Fruit fly (Drosophila melanogaster): ENCODE measurements around the gene tey.

Gene tey

DNA sequence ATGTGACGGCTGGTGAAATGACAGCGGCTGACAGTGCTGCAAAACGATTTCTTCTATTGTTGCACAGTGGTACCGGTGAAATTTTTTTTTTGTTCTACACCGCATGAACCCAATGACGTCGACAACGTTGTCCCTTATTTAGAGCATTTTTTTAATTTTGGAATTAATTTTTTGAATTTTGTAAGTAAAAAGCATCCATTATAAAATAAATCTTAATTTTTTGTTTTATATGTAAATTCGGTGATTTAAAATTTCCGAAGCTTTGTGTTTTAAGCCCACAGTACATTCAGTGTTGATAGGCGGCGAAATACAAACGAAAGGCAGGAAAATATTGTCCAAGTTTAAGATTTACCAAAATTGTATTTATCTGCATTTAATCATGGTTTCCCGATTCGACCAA lies 51.7 kb downstream of the tey start, which contains the start of the genes Lon and PIG-F (continued):
- TF ChIP-seq gsb (GFP tag; IDR thresholded peaks at IDR 0.05) (peak; percentile 96), Bdp1 (GFP tag; optimal IDR thresholded peaks at IDR 0.05) (peak; percentile 93), dm (GFP tag; optimal IDR thresholded peaks at IDR 0.05) (peak; percentile 94), pum (GFP tag; optimal IDR thresholded peaks at IDR 0.05) (peak; percentile 99), pita (GFP tag; optimal IDR thresholded peaks at IDR 0.05) (no peak), CG8765 (GFP tag; IDR thresholded peaks at IDR 0.05) (peak; percentile 98), Bteb2 (GFP tag; optimal IDR thresholded peaks at IDR 0.05) (peak; percentile 97), her (GFP tag; optimal IDR thresholded peaks at IDR 0.05) (peak; percentile 93), CG34224 (GFP tag; IDR thresholded peaks at IDR 0.05; ENCODE audit: partially characterized antibody) (peak; percentile 60; the same call in 2 of the 3 replicates), vfl (GFP tag; optimal IDR thresholded peaks at IDR 0.05) (peak; percentile 99), tin (GFP tag; optimal IDR thresholded peaks at IDR 0.05) (peak; percentile 100), CG17802 (tag; optimal IDR thresholded peaks at IDR 0.05) (peak; percentile 91), Deaf1 (tag; optimal IDR thresholded peaks at IDR 0.05) (peak; percentile 88), Sox100B (GFP tag; optimal IDR thresholded peaks at IDR 0.05) (peak; percentile 100), CG18764 (GFP tag; optimal IDR thresholded peaks at IDR 0.05) (peak; percentile 98), Neu2 (GFP tag; optimal IDR thresholded peaks at IDR 0.05; ENCODE audit: borderline replicate concordance) (peak; percentile 94), CG31388 (GFP tag; optimal IDR thresholded peaks at IDR 0.05) (peak; percentile 98), tx (GFP tag; optimal IDR thresholded peaks at IDR 0.05) (peak; percentile 98), al (GFP tag; IDR thresholded peaks at IDR 0.05) (peak; percentile 98), sug (tag; optimal IDR thresholded peaks at IDR 0.05) (peak; percentile 99), fd102C (GFP tag; optimal IDR thresholded peaks at IDR 0.05) (peak; percentile 94), Xbp1 (GFP tag; optimal IDR thresholded peaks at IDR 0.05) (peak; percentile 99), trem (tag; optimal IDR thresholded peaks at IDR 0.05) (peak; percentile 97), CG32532 (GFP tag; IDR thresholded peaks at IDR 0.05) (peak; percentile 99), CG15073 (GFP tag; optimal IDR thresholded peaks at IDR 0.05) (peak; percentile 91), rib (GFP tag; IDR thresholded peaks at IDR 0.05) (peak; percentile 97), stc (GFP tag; IDR thresholded peaks at IDR 0.05) (peak; percentile 98), CG11456 (GFP tag; IDR thresholded peaks at IDR 0.05) (peak; percentile 97), CG33213 (GFP tag; optimal IDR thresholded peaks at IDR 0.05) (peak; percentile 95), Fer1 (GFP tag; optimal IDR thresholded peaks at IDR 0.05) (peak; percentile 99), ham (GFP tag; IDR thresholded peaks at IDR 0.05) (peak; percentile 93), CG30020 (tag; optimal IDR thresholded peaks at IDR 0.05) (peak; percentile 93), CG12104 (GFP tag; optimal IDR thresholded peaks at IDR 0.05) (peak; percentile 99), CG4730 (GFP tag; IDR thresholded peaks at IDR 0.05) (peak; percentile 97), p53 (GFP tag; optimal IDR thresholded peaks at IDR 0.05) (peak; percentile 93), Chrac-16 (GFP tag; optimal IDR thresholded peaks at IDR 0.05) (peak; percentile 100), cas (GFP tag; IDR thresholded peaks at IDR 0.05) (peak; percentile 96), bbx (GFP tag; IDR thresholded peaks at IDR 0.05; ENCODE audit: partially characterized antibody) (0 out of 2 replicates have a peak, but pooled peaks have one; percentile 16), pzg (GFP tag; optimal IDR thresholded peaks at IDR 0.05) (peak; percentile 41), trh (GFP tag; optimal IDR thresholded peaks at IDR 0.05) (peak; percentile 98), CG31224 (GFP tag; IDR thresholded peaks at IDR 0.05) (peak; percentile 95), gro (GFP tag; optimal IDR thresholded peaks at IDR 0.05) (peak; percentile 98), NC2β (GFP tag; optimal IDR thresholded peaks at IDR 0.05) (peak; percentile 97), row (GFP tag; IDR thresholded peaks at IDR 0.05) (peak; percentile 99), Tbp (GFP tag; optimal IDR thresholded peaks at IDR 0.05) (no peak), cad (GFP tag; optimal IDR thresholded peaks at IDR 0.05) (no peak), psq (GFP tag; optimal IDR thresholded peaks at IDR 0.05) (peak; percentile 96), Hr78 (GFP tag; optimal IDR thresholded peaks at IDR 0.05) (no peak), CG2129 (GFP tag; IDR thresholded peaks at IDR 0.05; ENCODE audit: partially characterized antibody) (no peak), CG34422 (GFP tag; IDR thresholded peaks at IDR 0.05) (peak; percentile 99), Atf-2 (GFP tag; optimal IDR thresholded peaks at IDR 0.05) (peak; percentile 98), CG9797 (GFP tag; optimal IDR thresholded peaks at IDR 0.05) (peak; percentile 68)
